Fruit fly (Drosophila melanogaster) whole organism, adult: ENCODE data around the gene rost.

Source experiments
- CG11617 ChIP-seq: fragments of 200-800 bp; sonication (Bioruptor generic); optimal IDR thresholded peaks from 2 replicates; lab custom pipeline; 2017; ENCODE audit warnings: mild to moderate bottlenecking, missing biosample characterization, missing genetic modification reagents, missing genetic modification characterization
- CG12768 ChIP-seq: fragments of 200-800 bp; sonication (Bioruptor generic); optimal IDR thresholded peaks from 2 replicates; lab custom pipeline; 2017; ENCODE audit warnings: missing biosample characterization, missing genetic modification characterization, mild to moderate bottlenecking, moderate library complexity, missing genetic modification reagents
- CG14711 ChIP-seq: fragments of 200-800 bp; sonication (Bioruptor generic); optimal IDR thresholded peaks from 2 replicates; lab custom pipeline; 2018; ENCODE audit warnings: missing biosample characterization, mild to moderate bottlenecking, missing genetic modification characterization, moderate library complexity
- CG1620 ChIP-seq: fragments of 200-800 bp; sonication (Bioruptor generic); optimal IDR thresholded peaks from 2 replicates; lab custom pipeline; 2016; ENCODE audit warnings: missing biosample characterization, missing genetic modification characterization
- CG33017 ChIP-seq: fragments of 200-800 bp; sonication (Bioruptor generic); optimal IDR thresholded peaks from 2 replicates; lab custom pipeline; 2018; ENCODE audit warnings: missing biosample characterization, mild to moderate bottlenecking, missing genetic modification characterization, moderate library complexity
- CG5204 ChIP-seq: fragments of 200-800 bp; sonication (Bioruptor generic); optimal IDR thresholded peaks from 2 replicates; lab custom pipeline; 2016; ENCODE audit warnings: missing biosample characterization, missing genetic modification characterization
- CG7045 ChIP-seq: fragments of 200-800 bp; sonication (Bioruptor generic); optimal IDR thresholded peaks from 2 replicates; lab custom pipeline; 2017; ENCODE audit warnings: missing biosample characterization, mild to moderate bottlenecking, missing genetic modification characterization
- CG7101 ChIP-seq: fragments of 200-800 bp; sonication (Bioruptor generic); optimal IDR thresholded peaks from 2 replicates; lab custom pipeline; 2018; ENCODE audit warnings: missing biosample characterization, mild to moderate bottlenecking, missing genetic modification characterization, moderate library complexity
- Clk ChIP-seq: fragments of 200-800 bp; sonication (Bioruptor generic); optimal IDR thresholded peaks from 2 replicates; lab custom pipeline; 2017; ENCODE audit warnings: missing biosample characterization, missing genetic modification characterization
- Crg-1 ChIP-seq: fragments of 200-800 bp; sonication (Bioruptor generic); optimal IDR thresholded peaks from 2 replicates; lab custom pipeline; 2016; ENCODE audit warnings: missing biosample characterization, missing genetic modification characterization
- Hr96 ChIP-seq: fragments of 200-800 bp; sonication (Bioruptor generic); optimal IDR thresholded peaks from 2 replicates; lab custom pipeline; 2016; ENCODE audit warnings: missing biosample characterization, missing genetic modification characterization
- Mnt ChIP-seq: fragments of 200-800 bp; sonication (Bioruptor generic); optimal IDR thresholded peaks from 2 replicates; lab custom pipeline; 2016; ENCODE audit warnings: missing biosample characterization, mild to moderate bottlenecking, missing genetic modification characterization
- bab1 ChIP-seq: fragments of 200-800 bp; sonication (Bioruptor generic); optimal IDR thresholded peaks from 3 replicates; lab custom pipeline; 2019; ENCODE audit warnings: missing biosample characterization, mild to moderate bottlenecking, missing genetic modification characterization, moderate library complexity
- cic ChIP-seq: fragments of 200-800 bp; sonication (Bioruptor generic); optimal IDR thresholded peaks from 2 replicates; lab custom pipeline; 2017; ENCODE audit warnings: missing biosample characterization, mild to moderate bottlenecking, missing genetic modification characterization, moderate library complexity
- cnc ChIP-seq, 2 experiments: fragments of >200 bp; optimal IDR thresholded peaks; 2 replicates each; lab custom pipeline; 2017
- kay ChIP-seq: fragments of 200-800 bp; sonication (Bioruptor generic); peaks from one replicate; lab custom pipeline; 2016; ENCODE audit warnings: missing biosample characterization, missing genetic modification characterization, borderline replicate concordance
- ovo ChIP-seq: fragments of 200-800 bp; sonication (Bioruptor generic); optimal IDR thresholded peaks from 2 replicates; lab custom pipeline; 2016; ENCODE audit warnings: missing biosample characterization, missing genetic modification characterization
- pad ChIP-seq: fragments of 200-800 bp; sonication (Bioruptor generic); optimal IDR thresholded peaks from 3 replicates; lab custom pipeline; 2017; ENCODE audit warnings: missing biosample characterization, missing genetic modification characterization, mild to moderate bottlenecking, moderate library complexity, missing genetic modification reagents
- tj ChIP-seq: fragments of 200-800 bp; sonication (Bioruptor generic); optimal IDR thresholded peaks from 3 replicates; lab custom pipeline; 2017; ENCODE audit warnings: missing biosample characterization, mild to moderate bottlenecking, missing genetic modification characterization, moderate library complexity
- toe ChIP-seq: fragments of 200-800 bp; sonication (Bioruptor generic); optimal IDR thresholded peaks from 2 replicates; lab custom pipeline; 2016; ENCODE audit warnings: missing biosample characterization, missing genetic modification characterization

rost gene

dm6 chr2L:8972905-8973304, 16.4 kb downstream of the rost start:
- TF ChIP-seq Mnt (GFP tag; lab: Kevin White, UChicago) (no peak), bab1 (GFP tag; lab: Kevin White, UChicago) (no peak), CG12768 (GFP tag; lab: Kevin White, UChicago) (no peak), CG1620 (GFP tag; lab: Kevin White, UChicago) (no peak), CG33017 (tag; lab: Kevin White, UChicago) (no peak), Hr96 (GFP tag; lab: Kevin White, UChicago) (no peak), cnc (optimal IDR thresholded peaks at IDR 0.05; lab: Kevin White, UChicago) (no peak)

- no peak for TF ChIP-seq kay
- no peak for TF ChIP-seq Hr96 (GFP tag; lab: Kevin White, UChicago)
- no peak for TF ChIP-seq CG1620 (GFP tag; lab: Kevin White, UChicago)
- no peak for TF ChIP-seq CG11617
- no peak for TF ChIP-seq ovo (GFP tag; lab: Kevin White, UChicago)
- TF ChIP-seq CG12768 (GFP tag; lab: Kevin White, UChicago) = no peak
- TF ChIP-seq CG33017 (tag; lab: Kevin White, UChicago) = no peak
- TF ChIP-seq CG14711 (tag; lab: Kevin White, UChicago) = no peak
- no peak for TF ChIP-seq pad (GFP tag; lab: Kevin White, UChicago)
- TF ChIP-seq Mnt (GFP tag; lab: Kevin White, UChicago) = no peak
- no peak for TF ChIP-seq CG7045 (GFP tag; lab: Kevin White, UChicago)
- no peak for TF ChIP-seq cnc (optimal IDR thresholded peaks at IDR 0.05; lab: Kevin White, UChicago)
- TF ChIP-seq CG7101 (tag; lab: Kevin White, UChicago) = no peak
- TF ChIP-seq bab1 (GFP tag; lab: Kevin White, UChicago) = no peak
- no peak for TF ChIP-seq cic (GFP tag; lab: Kevin White, UChicago)
- no peak for TF ChIP-seq Clk (GFP tag; lab: Kevin White, UChicago)
- no peak for TF ChIP-seq toe
These were observed 22.1 kb downstream of the rost start, which contains the start of gene CG18088 for dm6 chr2L:8967235-8967634. Gene CG18088 (plus strand): TSS chr2L:8967535.

dm6 chr2L:8964657-8965056, 24.7 kb downstream of the rost start, which contains the start of gene CG32984:
Gene CG32984 (plus strand): TSS chr2L:8964957.
- TF ChIP-seq CG12768 (GFP tag; lab: Kevin White, UChicago) (no peak), kay (peak; percentile 37)

dm6 chr2L:8962254-8962653, 27.1 kb downstream of the rost start, which contains the start of the genes CG9525 and CG32985:
Gene CG9525 (minus strand): TSS chr2L:8962354.
Gene CG32985 (plus strand): TSS chr2L:8962533.
- TF ChIP-seq bab1 (GFP tag; lab: Kevin White, UChicago) (no peak), Crg-1 (GFP tag; lab: Kevin White, UChicago) (no peak), CG7101 (tag; lab: Kevin White, UChicago) (no peak), CG5204 (GFP tag; lab: Kevin White, UChicago) (no peak), CG33017 (tag; lab: Kevin White, UChicago) (no peak), kay (no peak), pad (GFP tag; lab: Kevin White, UChicago) (no peak), Mnt (GFP tag; lab: Kevin White, UChicago) (no peak), cnc (optimal IDR thresholded peaks at IDR 0.05; lab: Kevin White, UChicago) (no peak), ovo (GFP tag; lab: Kevin White, UChicago) (no peak), tj (GFP tag; lab: Kevin White, UChicago) (no peak), CG1620 (GFP tag; lab: Kevin White, UChicago) (no peak), CG11617 (no peak), cic (GFP tag; lab: Kevin White, UChicago) (no peak), Clk (GFP tag; lab: Kevin White, UChicago) (no peak), Hr96 (GFP tag; lab: Kevin White, UChicago) (no peak), CG12768 (GFP tag; lab: Kevin White, UChicago) (no peak), toe (no peak), CG14711 (tag; lab: Kevin White, UChicago) (no peak)

dm6 chr2L:8959001-8959461, 30.3 kb downstream of the rost start, which contains the start of gene CG31886:
Gene CG31886 (minus strand): TSS chr2L:8959051.
- peak; percentile 41 for TF ChIP-seq CG11617
- no peak for TF ChIP-seq toe
- peak; percentile 43 for TF ChIP-seq pad (GFP tag; lab: Kevin White, UChicago)
- TF ChIP-seq Hr96 (GFP tag; lab: Kevin White, UChicago) = peak; percentile 29
- no peak for TF ChIP-seq cnc (optimal IDR thresholded peaks at IDR 0.05; lab: Kevin White, UChicago)
- no peak for TF ChIP-seq Clk (GFP tag; lab: Kevin White, UChicago)
- TF ChIP-seq CG33017 (tag; lab: Kevin White, UChicago) = peak; percentile 43
- TF ChIP-seq Mnt (GFP tag; lab: Kevin White, UChicago) = peak; percentile 39
- TF ChIP-seq kay = no peak
- TF ChIP-seq CG12768 (GFP tag; lab: Kevin White, UChicago) = peak; percentile 33
- TF ChIP-seq ovo (GFP tag; lab: Kevin White, UChicago) = no peak
- no peak for TF ChIP-seq Crg-1 (GFP tag; lab: Kevin White, UChicago)
- no peak for TF ChIP-seq CG5204 (GFP tag; lab: Kevin White, UChicago)
- peak; percentile 14 for TF ChIP-seq CG7045 (GFP tag; lab: Kevin White, UChicago)
- TF ChIP-seq CG14711 (tag; lab: Kevin White, UChicago) = peak; percentile 67
- peak; percentile 29 for TF ChIP-seq tj (GFP tag; lab: Kevin White, UChicago)
- TF ChIP-seq CG7101 (tag; lab: Kevin White, UChicago) = peak; percentile 55
- TF ChIP-seq CG1620 (GFP tag; lab: Kevin White, UChicago) = no peak
- no peak for TF ChIP-seq bab1 (GFP tag; lab: Kevin White, UChicago)
- TF ChIP-seq cic (GFP tag; lab: Kevin White, UChicago) = peak; percentile 29

- TF ChIP-seq cnc (optimal IDR thresholded peaks at IDR 0.05; lab: Kevin White, UChicago) (no peak), CG12768 (GFP tag; lab: Kevin White, UChicago) (peak; percentile 49), kay (peak; percentile 80), CG11617 (peak; percentile 73), CG5204 (GFP tag; lab: Kevin White, UChicago) (peak; percentile 71), Mnt (GFP tag; lab: Kevin White, UChicago) (peak; percentile 23), Hr96 (GFP tag; lab: Kevin White, UChicago) (peak; percentile 62), ovo (GFP tag; lab: Kevin White, UChicago) (peak; percentile 15), Crg-1 (GFP tag; lab: Kevin White, UChicago) (peak; percentile 43), toe (peak; percentile 55), CG14711 (tag; lab: Kevin White, UChicago) (peak; percentile 81), Clk (GFP tag; lab: Kevin White, UChicago) (peak; percentile 19), CG7045 (GFP tag; lab: Kevin White, UChicago) (peak; percentile 60), tj (GFP tag; lab: Kevin White, UChicago) (peak; percentile 35), CG33017 (tag; lab: Kevin White, UChicago) (peak; percentile 84), CG7101 (tag; lab: Kevin White, UChicago) (peak; percentile 87), cic (GFP tag; lab: Kevin White, UChicago) (no peak), CG1620 (GFP tag; lab: Kevin White, UChicago) (peak; percentile 52), pad (GFP tag; lab: Kevin White, UChicago) (peak; percentile 33), bab1 (GFP tag; lab: Kevin White, UChicago) (peak; percentile 81)
These were observed 31.3 kb downstream of the rost start for dm6 chr2L:8958046-8958497.
